Fruit fly (Drosophila melanogaster): ENCODE results near the gene Gr64e.

Gene Gr64e

DNA sequence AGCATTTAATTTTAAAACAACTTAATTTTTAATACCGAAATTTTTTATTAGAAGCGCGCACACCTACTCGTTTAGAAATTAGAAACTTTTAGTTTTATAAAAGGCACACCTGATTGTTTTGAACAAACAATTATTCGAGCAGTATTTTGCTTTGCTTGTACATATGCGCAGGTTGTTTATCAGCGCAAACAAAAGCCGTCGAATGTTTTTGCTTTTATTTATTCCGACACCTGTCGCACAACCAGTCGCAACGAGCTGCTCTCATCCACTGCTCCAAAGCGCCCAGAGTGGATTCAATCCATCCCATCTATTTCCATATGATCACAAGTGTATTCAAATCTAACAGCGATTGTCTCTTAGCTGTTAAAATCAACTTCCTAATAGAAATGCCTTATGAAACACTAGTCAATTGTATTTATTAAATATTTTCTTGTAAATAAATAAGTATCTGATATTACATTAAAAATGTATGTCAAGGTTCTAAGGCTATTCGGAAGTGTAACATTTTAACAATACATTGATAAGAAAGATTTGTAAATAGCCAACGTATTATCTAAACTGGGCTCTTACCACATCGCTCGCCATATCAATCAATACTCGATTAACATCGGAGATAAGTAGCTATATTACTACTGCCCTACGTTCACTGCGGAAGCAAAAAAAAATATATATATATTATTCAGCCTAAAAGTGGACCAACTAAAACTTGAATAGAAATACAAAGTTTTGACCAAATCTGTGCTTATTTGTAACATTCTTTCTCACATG, 6.0 kb upstream of the Gr64e start, which contains the start of gene CG11594:
Gene CG11594, minus strand, starts transcription at position 274 of the 768 bp plus-strand sequence.
- TF ChIP-seq Hr83 (GFP tag; optimal IDR thresholded peaks at IDR 0.05; ENCODE audit: poor library complexity, severe bottlenecking) = peak; percentile 40
- TF ChIP-seq rgr (GFP tag; optimal IDR thresholded peaks at IDR 0.05) = peak; percentile 27
- no peak for TF ChIP-seq psq (GFP tag; optimal IDR thresholded peaks at IDR 0.05)
- no peak for TF ChIP-seq OdsH (GFP tag; optimal IDR thresholded peaks at IDR 0.05)

DNA sequence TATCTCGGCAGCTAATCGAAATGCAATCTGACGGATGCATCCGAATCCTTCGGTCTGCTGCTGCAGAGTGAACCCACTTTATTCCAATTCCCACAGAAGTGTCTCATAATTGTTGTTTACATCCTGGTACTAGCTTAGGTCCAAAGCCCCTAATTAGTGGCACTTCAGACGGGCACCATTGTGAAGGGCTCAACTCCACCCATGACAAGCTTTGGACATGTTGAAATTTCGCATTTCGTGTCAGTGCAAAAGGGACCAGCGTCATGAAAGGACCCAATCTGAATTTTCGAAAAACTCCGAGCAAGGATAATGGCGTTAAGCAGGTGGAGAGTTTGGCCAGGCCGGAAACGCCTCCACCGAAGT, 5.5 kb upstream of the Gr64e start, which contains the start of gene Gr64a:
Gene Gr64a, plus strand, starts transcription at position 264 of the 363 bp plus-strand sequence.
- TF ChIP-seq sv (GFP tag; optimal IDR thresholded peaks at IDR 0.05) (no peak), GATAd (GFP tag; optimal IDR thresholded peaks at IDR 0.05) (no peak), usp (GFP tag; optimal IDR thresholded peaks at IDR 0.05) (no peak), Vsx2 (GFP tag; optimal IDR thresholded peaks at IDR 0.05; ENCODE audit: partially characterized antibody) (no peak), Mio (GFP tag; optimal IDR thresholded peaks at IDR 0.05) (no peak), Jra (GFP tag; optimal IDR thresholded peaks at IDR 0.05) (no peak), Hr78 (GFP tag; optimal IDR thresholded peaks at IDR 0.05) (no peak), CG32264 (GFP tag; optimal IDR thresholded peaks at IDR 0.05) (no peak), dsf (GFP tag; optimal IDR thresholded peaks at IDR 0.05; ENCODE audit: borderline replicate concordance) (no peak), CrebA (GFP tag; optimal IDR thresholded peaks at IDR 0.05; ENCODE audit: borderline replicate concordance) (no peak), Dfd (GFP tag; optimal IDR thresholded peaks at IDR 0.05) (no peak), foxo (GFP tag; optimal IDR thresholded peaks at IDR 0.05) (no peak), OdsH (GFP tag; optimal IDR thresholded peaks at IDR 0.05) (no peak), tai (GFP tag; optimal IDR thresholded peaks at IDR 0.05) (no peak), dl (GFP tag; optimal IDR thresholded peaks at IDR 0.05; ENCODE audit: insufficient read depth in 1 of 2, partially characterized antibody in 2 of 2) (no peak), brk (GFP tag; optimal IDR thresholded peaks at IDR 0.05) (no peak), h (GFP tag; optimal IDR thresholded peaks at IDR 0.05) (no peak)

DNA sequence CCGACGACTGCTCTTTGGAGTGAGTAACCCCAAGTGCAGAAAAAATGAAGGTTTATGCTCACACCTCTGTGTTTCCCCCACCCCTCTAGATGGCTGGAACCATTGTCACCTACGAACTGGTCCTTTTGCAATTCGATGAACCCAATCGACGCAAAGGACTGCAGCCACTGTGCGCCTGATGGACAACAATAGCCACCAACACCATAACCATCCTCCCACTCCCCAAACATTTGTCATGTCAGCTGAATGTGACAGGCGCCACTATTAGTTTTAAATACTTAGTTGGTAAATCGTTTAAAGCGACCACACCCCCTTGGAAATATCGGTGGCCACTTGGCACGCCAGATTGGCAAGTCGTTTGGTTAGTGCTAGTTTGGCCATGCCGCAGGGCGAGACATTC, 3.6 kb upstream of the Gr64e start, which contains the start of the genes Gr64b and Gr64c:
Gene Gr64b, plus strand, starts transcription at position 301 of the 400 bp plus-strand sequence.
Gene Gr64c, plus strand, starts transcription at position 301 of the 400 bp plus-strand sequence.
- no peak for TF ChIP-seq brk (GFP tag; optimal IDR thresholded peaks at IDR 0.05)
- no peak for TF ChIP-seq Hr78 (GFP tag; optimal IDR thresholded peaks at IDR 0.05)
- TF ChIP-seq ey (GFP tag; optimal IDR thresholded peaks at IDR 0.05) = no peak
- no peak for TF ChIP-seq lola (GFP tag; optimal IDR thresholded peaks at IDR 0.05)
- no peak for TF ChIP-seq tai (GFP tag; optimal IDR thresholded peaks at IDR 0.05)
- no peak for TF ChIP-seq br (GFP tag; optimal IDR thresholded peaks at IDR 0.05)

DNA sequence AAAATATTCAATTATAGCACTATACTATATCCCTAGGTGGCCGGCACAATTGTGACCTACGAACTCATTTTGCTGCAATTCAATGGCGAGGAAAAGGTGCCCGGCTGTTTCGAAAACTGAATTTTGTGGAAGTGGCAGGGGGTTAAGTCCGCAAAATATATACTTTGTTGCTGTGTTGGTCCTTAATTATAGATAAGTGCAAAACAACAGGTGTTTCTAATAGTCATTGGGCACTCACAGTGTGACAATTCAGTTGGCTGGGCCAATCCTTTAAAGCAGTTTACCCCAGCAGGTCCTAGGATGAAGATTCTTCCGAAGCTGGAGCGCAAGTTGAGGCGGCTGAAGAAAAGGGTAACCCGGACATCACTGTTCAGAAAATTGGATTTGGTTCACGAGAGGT, 3.6 kb downstream of the Gr64e start, which contains the start of gene Gr64f:
Gene Gr64f, plus strand, starts transcription at position 301 of the 400 bp plus-strand sequence.
- TF ChIP-seq brk (GFP tag; optimal IDR thresholded peaks at IDR 0.05) (no peak), HLH106 (tag; optimal IDR thresholded peaks at IDR 0.05) (no peak), CG32264 (GFP tag; optimal IDR thresholded peaks at IDR 0.05) (no peak), Dif (GFP tag; optimal IDR thresholded peaks at IDR 0.05; ENCODE audit: partially characterized antibody) (no peak), OdsH (GFP tag; optimal IDR thresholded peaks at IDR 0.05) (no peak), Mio (GFP tag; optimal IDR thresholded peaks at IDR 0.05) (no peak), sage (GFP tag; optimal IDR thresholded peaks at IDR 0.05) (no peak), foxo (GFP tag; optimal IDR thresholded peaks at IDR 0.05) (no peak), Jra (GFP tag; optimal IDR thresholded peaks at IDR 0.05) (no peak), Rel (GFP tag; optimal IDR thresholded peaks at IDR 0.05) (no peak), Rel (tag; optimal IDR thresholded peaks at IDR 0.05) (no peak), Dfd (GFP tag; optimal IDR thresholded peaks at IDR 0.05) (no peak), N (GFP tag; optimal IDR thresholded peaks at IDR 0.05) (no peak), woc (GFP tag; optimal IDR thresholded peaks at IDR 0.05) (no peak), br (GFP tag; optimal IDR thresholded peaks at IDR 0.05) (no peak), dmrt93B (GFP tag; optimal IDR thresholded peaks at IDR 0.05) (no peak), dsf (GFP tag; optimal IDR thresholded peaks at IDR 0.05; ENCODE audit: borderline replicate concordance) (no peak)

Data from whole organism, wandering third instar larva.